Worm (Caenorhabditis elegans): ENCODE results near the gene ZK1067.3.

ce11 chrII:9274734-9275133, 51.7 kb downstream of the ZK1067.3 start:
- TF ChIP-seq nhr-237 (tag; optimal IDR thresholded peaks at IDR 0.05) = no peak
- no peak for TF ChIP-seq aly-2 (tag; optimal IDR thresholded peaks at IDR 0.05)
- no peak for TF ChIP-seq hlh-30 (tag; optimal IDR thresholded peaks at IDR 0.05; ENCODE audit: insufficient read depth)
- no peak for TF ChIP-seq mdl-1 (tag; optimal IDR thresholded peaks at IDR 0.05)
- no peak for TF ChIP-seq nhr-102 (tag; optimal IDR thresholded peaks at IDR 0.05)
- no peak for TF ChIP-seq snpc-4 (tag; optimal IDR thresholded peaks at IDR 0.05)
- TF ChIP-seq D1046.2 (GFP tag; IDR thresholded peaks at IDR 0.05) = no peak
- no peak for TF ChIP-seq ceh-44 (GFP tag; IDR thresholded peaks at IDR 0.05)
- no peak for TF ChIP-seq R02D3.7 (tag; optimal IDR thresholded peaks at IDR 0.05)
- TF ChIP-seq dve-1 (tag; optimal IDR thresholded peaks at IDR 0.05; ENCODE audit: insufficient read depth) = no peak

All from whole organism, L4 larva.